Worm (Caenorhabditis elegans) whole organism, L1 larva: Measurements from ENCODE around the gene C17E7.12.

Experiments
- F16B12.6 ChIP-seq: fragments of 150-350 bp; optimal IDR thresholded peaks from 2 replicates; lab custom pipeline; 2014; ENCODE audit warnings: missing biosample characterization, missing genetic modification characterization
- Y116A8C.19 ChIP-seq: sonication (generic microtip); optimal IDR thresholded peaks from 2 replicates; lab custom pipeline; 2016; ENCODE audit warnings: missing compliant biosample characterization, missing genetic modification characterization, borderline replicate concordance
- alr-1 ChIP-seq: fragments of 200-800 bp; sonication (Bioruptor generic); optimal IDR thresholded peaks from 2 replicates; lab custom pipeline; 2018; ENCODE audit warnings: borderline replicate concordance, mild to moderate bottlenecking, missing genetic modification characterization, missing compliant biosample characterization
- ama-1 ChIP-seq: fragments of 150-350 bp; optimal IDR thresholded peaks from 2 replicates; lab custom pipeline; 2014
- ceh-90 ChIP-seq: sonication (generic microtip); optimal IDR thresholded peaks from 2 replicates; lab custom pipeline; 2016; ENCODE audit warnings: missing genetic modification characterization, missing compliant biosample characterization
- ces-1 ChIP-seq: fragments of 150-350 bp; optimal IDR thresholded peaks from 2 replicates; lab custom pipeline; 2014; ENCODE audit warnings: missing biosample characterization, missing genetic modification reagents, missing genetic modification characterization
- dsc-1 ChIP-seq: sonication (generic microtip); optimal IDR thresholded peaks from 2 replicates; lab custom pipeline; 2016; ENCODE audit warnings: mild to moderate bottlenecking, missing genetic modification characterization, missing compliant biosample characterization
- elt-2 ChIP-seq: sonication (generic microtip); optimal IDR thresholded peaks from 2 replicates; lab custom pipeline; 2016; ENCODE audit warnings: missing genetic modification characterization, mild to moderate bottlenecking, inconsistent platforms, missing compliant biosample characterization, missing genetic modification reagents
- ets-5 ChIP-seq: fragments of 200-800 bp; sonication (Bioruptor generic); IDR thresholded peaks from 2 replicates; pipeline ENCODE4 v1.3.6; 2022; ENCODE audit warnings: missing genetic modification characterization, missing compliant biosample characterization
- fkh-10 ChIP-seq: sonication (generic microtip); optimal IDR thresholded peaks from 2 replicates; lab custom pipeline; 2017; ENCODE audit warnings: missing biosample characterization, missing genetic modification reagents, missing genetic modification characterization
- fkh-8 ChIP-seq: sonication (generic microtip); optimal IDR thresholded peaks from 2 replicates; lab custom pipeline; 2016; ENCODE audit warnings: mild to moderate bottlenecking, missing genetic modification characterization, missing compliant biosample characterization
- hlh-4 ChIP-seq: sonication (generic microtip); optimal IDR thresholded peaks from 2 replicates; lab custom pipeline; 2016; ENCODE audit warnings: mild to moderate bottlenecking, missing genetic modification characterization, missing compliant biosample characterization
- hpl-2 ChIP-seq: fragments of 150-350 bp; optimal IDR thresholded peaks from 2 replicates; lab custom pipeline; 2014; ENCODE audit warnings: missing biosample characterization, missing genetic modification reagents, missing genetic modification characterization
- irx-1 ChIP-seq: sonication (generic microtip); optimal IDR thresholded peaks from 2 replicates; lab custom pipeline; 2016; ENCODE audit warnings: missing genetic modification characterization, missing compliant biosample characterization
- isw-1 ChIP-seq: fragments of 200-800 bp; sonication (Bioruptor generic); IDR thresholded peaks from 2 replicates; pipeline ENCODE4 v1.3.6; 2022; ENCODE audit warnings: missing genetic modification characterization, missing compliant biosample characterization
- lin-13 ChIP-seq: fragments of 150-350 bp; optimal IDR thresholded peaks from 2 replicates; lab custom pipeline; 2014; ENCODE audit warnings: missing biosample characterization, missing genetic modification reagents, missing genetic modification characterization
- lin-14 ChIP-seq: fragments of 200-800 bp; sonication (Bioruptor generic); optimal IDR thresholded peaks from 2 replicates; lab custom pipeline; 2018; ENCODE audit warnings: mild to moderate bottlenecking, missing genetic modification characterization, moderate library complexity, missing compliant biosample characterization
- lir-3 ChIP-seq: sonication (generic microtip); optimal IDR thresholded peaks from 2 replicates; lab custom pipeline; 2016; ENCODE audit warnings: mild to moderate bottlenecking, missing genetic modification characterization, moderate library complexity, missing compliant biosample characterization; ENCODE audit not compliant: poor library complexity
- nhr-11 ChIP-seq: fragments of 150-350 bp; optimal IDR thresholded peaks from 2 replicates; lab custom pipeline; 2014; ENCODE audit warnings: missing biosample characterization, missing genetic modification characterization
- nhr-12 ChIP-seq: sonication (generic microtip); optimal IDR thresholded peaks from 2 replicates; lab custom pipeline; 2017; ENCODE audit warnings: missing biosample characterization, missing genetic modification characterization
- nhr-20 ChIP-seq: sonication (generic microtip); optimal IDR thresholded peaks from 2 replicates; lab custom pipeline; 2016; ENCODE audit warnings: mild to moderate bottlenecking, missing genetic modification characterization, missing compliant biosample characterization
- nhr-237 ChIP-seq: fragments of 150-350 bp; optimal IDR thresholded peaks from 2 replicates; lab custom pipeline; 2014; ENCODE audit warnings: missing biosample characterization, missing genetic modification characterization
- nhr-28 ChIP-seq: fragments of 150-350 bp; optimal IDR thresholded peaks from 2 replicates; lab custom pipeline; 2014; ENCODE audit warnings: missing biosample characterization, missing genetic modification characterization
- nhr-47 ChIP-seq: sonication (generic microtip); optimal IDR thresholded peaks from 2 replicates; lab custom pipeline; 2016; ENCODE audit warnings: mild to moderate bottlenecking, missing genetic modification characterization, moderate library complexity, missing compliant biosample characterization
- nhr-71 ChIP-seq: sonication (generic microtip); optimal IDR thresholded peaks from 2 replicates; lab custom pipeline; 2016; ENCODE audit warnings: mild to moderate bottlenecking, missing genetic modification characterization, moderate library complexity, missing compliant biosample characterization
- nhr-76 ChIP-seq: sonication (generic microtip); optimal IDR thresholded peaks from 2 replicates; lab custom pipeline; 2017; ENCODE audit warnings: missing biosample characterization, missing genetic modification characterization
- nhr-84 ChIP-seq: sonication (generic microtip); optimal IDR thresholded peaks from 2 replicates; lab custom pipeline; 2017; ENCODE audit warnings: missing biosample characterization, missing genetic modification characterization
- pag-3 ChIP-seq: sonication (generic microtip); optimal IDR thresholded peaks from 2 replicates; lab custom pipeline; 2017; ENCODE audit warnings: missing genetic modification characterization, mild to moderate bottlenecking, missing compliant biosample characterization, antibody characterized with exemption, borderline replicate concordance; ENCODE audit not compliant: insufficient read depth
- pax-3 ChIP-seq: fragments of 200-800 bp; sonication (Bioruptor generic); optimal IDR thresholded peaks from 2 replicates; lab custom pipeline; 2018; ENCODE audit warnings: mild to moderate bottlenecking, missing genetic modification characterization, moderate library complexity, missing compliant biosample characterization
- rnt-1 ChIP-seq: sonication (generic microtip); optimal IDR thresholded peaks from 2 replicates; lab custom pipeline; 2016; ENCODE audit warnings: mild to moderate bottlenecking, missing genetic modification characterization, moderate library complexity, missing compliant biosample characterization
- sptf-1 ChIP-seq: fragments of 150-350 bp; optimal IDR thresholded peaks from 2 replicates; lab custom pipeline; 2014; ENCODE audit warnings: missing biosample characterization, missing genetic modification characterization
- sup-37 ChIP-seq: fragments of 200-800 bp; sonication (Bioruptor generic); optimal IDR thresholded peaks from 2 replicates; lab custom pipeline; 2018; ENCODE audit warnings: mild to moderate bottlenecking, missing genetic modification characterization, missing compliant biosample characterization
- swsn-7 ChIP-seq: sonication (generic microtip); optimal IDR thresholded peaks from 2 replicates; lab custom pipeline; 2016; ENCODE audit warnings: missing genetic modification characterization, missing compliant biosample characterization
- unc-130 ChIP-seq: fragments of 150-350 bp; optimal IDR thresholded peaks from 2 replicates; lab custom pipeline; 2017; ENCODE audit warnings: missing biosample characterization, missing genetic modification characterization, inconsistent platforms
- unc-30 ChIP-seq: sonication (generic microtip); optimal IDR thresholded peaks from 2 replicates; lab custom pipeline; 2017; ENCODE audit warnings: missing biosample characterization, missing genetic modification characterization
- vab-15 ChIP-seq: sonication (generic microtip); optimal IDR thresholded peaks from 2 replicates; lab custom pipeline; 2017; ENCODE audit warnings: missing genotype, mild to moderate bottlenecking, missing genetic modification characterization, missing compliant biosample characterization
- xbp-1 ChIP-seq: sonication (generic microtip); optimal IDR thresholded peaks from 2 replicates; lab custom pipeline; 2016; ENCODE audit warnings: missing genetic modification characterization, missing compliant biosample characterization
- zag-1 ChIP-seq: fragments of 150-350 bp; optimal IDR thresholded peaks from 2 replicates; lab custom pipeline; 2014; ENCODE audit warnings: missing biosample characterization, missing genetic modification characterization
- ztf-11 ChIP-seq, 2 experiments: sonication (generic microtip); optimal IDR thresholded peaks; 2 replicates each; lab custom pipeline; 2016 to 2017; ENCODE audit warnings: missing genetic modification characterization in 2 of 2, missing biosample characterization in 1 of 2, missing compliant biosample characterization in 1 of 2

The C17E7.12 gene

DNA sequence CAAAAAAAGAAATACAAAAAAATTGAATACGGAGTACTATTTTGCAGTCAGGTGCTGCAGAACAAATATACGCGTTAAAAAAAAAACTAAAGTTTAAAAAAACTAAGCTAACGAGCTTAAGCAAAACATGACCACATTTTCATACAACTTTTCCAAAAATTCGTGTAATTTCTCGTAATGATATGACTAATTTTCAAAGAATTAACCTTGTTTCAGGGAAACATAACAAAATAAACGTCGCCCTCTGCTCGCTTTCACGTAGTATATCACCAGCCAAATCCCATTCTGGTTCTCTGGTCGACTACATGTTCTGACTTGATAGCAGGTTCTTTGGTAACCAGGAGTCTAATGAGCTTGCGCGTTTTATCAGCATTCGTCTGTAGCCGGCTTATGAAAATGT lies 21.5 kb downstream of the C17E7.12 start (continued):
- TF ChIP-seq hpl-2 (GFP tag; lab: Kevin White, UChicago) (no peak), nhr-71 (tag; lab: Kevin White, UChicago) (peak; percentile 91), lin-14 (GFP tag; lab: Kevin White, UChicago) (peak; percentile 37)

DNA sequence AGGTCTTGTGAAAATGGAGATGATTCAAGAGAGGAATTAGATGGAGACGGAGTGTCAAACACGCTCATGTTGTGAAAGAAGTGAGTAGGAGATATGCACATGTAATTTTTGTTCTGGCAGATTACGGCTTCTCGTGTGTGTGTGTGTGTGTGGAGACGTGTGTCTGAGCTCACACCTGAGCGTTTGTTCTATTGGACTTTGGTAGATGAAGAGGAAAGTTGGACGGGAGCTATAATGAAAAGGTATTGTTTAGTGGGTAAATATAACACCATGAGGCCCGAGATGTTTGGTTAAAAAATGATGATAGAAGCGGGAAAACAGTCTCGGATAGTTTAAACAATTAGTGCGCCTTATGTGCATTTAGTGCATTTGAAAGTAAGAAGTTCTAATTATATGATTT lies 22.9 kb downstream of the C17E7.12 start, which contains the start of gene nhr-157:
Gene nhr-157 (minus strand): TSS at position 101 of the 400 bp plus-strand sequence.
- TF ChIP-seq hpl-2 (GFP tag; lab: Kevin White, UChicago) (no peak), F16B12.6 (tag; lab: Kevin White, UChicago) (no peak), fkh-8 (tag; lab: Kevin White, UChicago) (peak; percentile 47), sup-37 (GFP tag; lab: Kevin White, UChicago) (no peak), nhr-47 (tag; lab: Kevin White, UChicago) (no peak), swsn-7 (no peak)

DNA sequence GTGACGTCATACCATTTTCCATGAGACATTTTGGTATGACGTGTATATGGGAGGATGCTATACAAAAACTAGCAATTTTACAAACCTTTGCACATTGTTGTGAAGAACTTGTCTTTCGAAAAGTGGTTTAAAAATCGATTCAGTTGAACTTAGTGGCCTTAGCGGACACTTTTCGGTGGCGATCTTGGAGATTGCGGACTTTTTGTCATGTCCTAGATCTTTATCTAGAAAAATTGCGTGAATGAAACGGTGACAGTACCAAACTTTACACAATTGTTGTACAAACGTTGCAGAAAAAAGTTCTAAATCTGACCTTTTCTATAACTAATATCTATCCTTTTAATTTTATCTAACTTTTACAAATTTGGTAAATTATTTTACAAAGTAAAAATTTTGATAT lies 26.5 kb downstream of the C17E7.12 start:
- TF ChIP-seq pag-3 (no peak), nhr-12 (no peak), ama-1 (lab: Kevin White, UChicago) (no peak), nhr-76 (no peak), xbp-1 (tag; lab: Kevin White, UChicago) (no peak), zag-1 (tag; lab: Kevin White, UChicago) (no peak), pax-3 (tag; lab: Kevin White, UChicago) (no peak), isw-1 (GFP tag; lab: Robert Waterston, UW) (no peak), nhr-20 (tag; lab: Kevin White, UChicago) (no peak), nhr-84 (tag; lab: Kevin White, UChicago) (no peak), F16B12.6 (tag; lab: Kevin White, UChicago) (no peak), nhr-237 (no peak), ets-5 (no peak), unc-130 (tag; lab: Kevin White, UChicago) (no peak), nhr-11 (tag; lab: Kevin White, UChicago) (no peak), vab-15 (tag; lab: Kevin White, UChicago) (no peak), fkh-10 (no peak), lir-3 (tag; lab: Kevin White, UChicago) (no peak), lin-13 (no peak), sptf-1 (tag; lab: Kevin White, UChicago) (no peak)

DNA sequence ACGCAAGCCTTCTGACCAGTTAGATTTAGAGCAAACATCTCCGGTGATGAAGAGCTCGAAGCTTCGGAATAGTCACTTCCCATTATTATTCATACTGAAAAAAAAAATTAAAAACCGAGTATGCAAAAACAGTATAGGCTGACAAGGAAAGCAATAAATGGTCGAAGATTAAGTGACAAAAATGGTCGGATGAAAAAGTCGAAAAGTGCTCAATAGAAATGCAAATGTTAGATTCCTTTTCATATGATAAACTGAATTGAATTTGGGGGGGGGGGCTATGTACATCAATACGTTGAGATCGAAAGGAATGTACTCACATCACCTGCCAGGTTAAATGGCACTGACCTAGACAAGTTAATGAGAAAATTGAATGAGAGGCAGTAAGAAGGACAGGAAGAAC lies 29.0 kb downstream of the C17E7.12 start, which contains the start of gene nhr-187:
Gene nhr-187 (minus strand): TSS at position 101 of the 400 bp plus-strand sequence.
- TF ChIP-seq irx-1 (tag; lab: Kevin White, UChicago) (no peak), ces-1 (no peak), nhr-28 (no peak), fkh-8 (tag; lab: Kevin White, UChicago) (no peak), nhr-84 (tag; lab: Kevin White, UChicago) (no peak), ceh-90 (tag; lab: Kevin White, UChicago) (no peak)

DNA sequence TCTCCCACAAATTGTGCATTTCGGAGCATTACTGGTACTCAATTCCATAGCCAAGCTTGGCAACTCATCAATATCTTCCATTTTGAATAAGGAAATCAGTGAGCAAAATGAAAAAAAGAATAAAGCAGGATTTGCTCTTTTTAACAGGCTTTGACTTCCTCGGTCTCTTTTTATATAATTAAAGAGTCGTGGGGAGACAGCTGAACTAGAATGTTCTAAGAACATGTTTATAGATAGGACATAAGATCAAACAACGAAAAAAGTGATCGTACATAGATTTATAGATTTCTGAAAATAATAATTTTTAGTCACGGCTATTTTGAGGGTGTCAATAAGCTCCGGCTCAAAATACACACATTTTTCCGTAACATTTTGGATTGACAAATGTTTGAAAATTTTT lies 31.7 kb downstream of the C17E7.12 start, which contains the start of gene nhr-189:
Gene nhr-189 (minus strand): TSS at position 121 of the 400 bp plus-strand sequence.
- TF ChIP-seq alr-1 (tag; lab: Kevin White, UChicago), result no peak
- no peak for TF ChIP-seq Y116A8C.19 (tag; lab: Kevin White, UChicago)
- peak; percentile 12 for TF ChIP-seq nhr-47 (tag; lab: Kevin White, UChicago)
- TF ChIP-seq rnt-1 (tag; lab: Kevin White, UChicago), result no peak
- TF ChIP-seq nhr-71 (tag; lab: Kevin White, UChicago), result peak; percentile 32
- peak; percentile 18 for TF ChIP-seq hlh-4 (tag; lab: Kevin White, UChicago)
- TF ChIP-seq ztf-11 (tag; optimal IDR thresholded peaks at IDR 0.05; lab: Kevin White, UChicago), result no peak
- TF ChIP-seq fkh-8 (tag; lab: Kevin White, UChicago), result peak; percentile 69
- TF ChIP-seq dsc-1, result peak; percentile 62
- TF ChIP-seq elt-2, result no peak
- no peak for TF ChIP-seq unc-30 (tag; lab: Kevin White, UChicago)
